Worm (Caenorhabditis elegans) whole organism, young adult: ENCODE results near the gene pfd-5.

ENCODE experiments used
- B0019.2 ChIP-seq: fragments of 200-800 bp; sonication (Bioruptor generic); conservative IDR thresholded peaks from 2 replicates; pipeline ENCODE4 v1.3.6; 2022; ENCODE audit warnings: missing genetic modification reagents, missing genetic modification characterization, missing compliant biosample characterization
- B0261.1 ChIP-seq: sonication (generic microtip); optimal IDR thresholded peaks from 2 replicates; lab custom pipeline; 2016; ENCODE audit warnings: mild to moderate bottlenecking, missing genetic modification characterization, moderate library complexity, missing compliant biosample characterization
- B0336.3 ChIP-seq: fragments of 200-800 bp; sonication (Bioruptor generic); IDR thresholded peaks from 2 replicates; pipeline ENCODE4 v1.3.6; 2022; ENCODE audit warnings: missing genetic modification characterization, missing compliant biosample characterization
- C17E4.6 ChIP-seq: fragments of 200-800 bp; sonication (Bioruptor generic); IDR thresholded peaks from 2 replicates; pipeline ENCODE4 v1.3.6; 2022; ENCODE audit warnings: missing genetic modification reagents, missing genetic modification characterization, missing compliant biosample characterization
- F22D6.2 ChIP-seq: sonication (generic microtip); optimal IDR thresholded peaks from 2 replicates; lab custom pipeline; 2016; ENCODE audit warnings: mild to moderate bottlenecking, missing genetic modification characterization, missing compliant biosample characterization
- F39B2.1 ChIP-seq: fragments of 200-800 bp; sonication (Bioruptor generic); IDR thresholded peaks from 2 replicates; pipeline ENCODE4 v1.3.6; 2022; ENCODE audit warnings: missing genetic modification reagents, missing genetic modification characterization, missing compliant biosample characterization
- F49E8.2 ChIP-seq: sonication (generic microtip); optimal IDR thresholded peaks from 3 replicates; lab custom pipeline; 2017; ENCODE audit warnings: missing genetic modification characterization, mild to moderate bottlenecking, missing compliant biosample characterization, antibody characterized with exemption, moderate library complexity; ENCODE audit not compliant: insufficient read depth
- F52B5.7 ChIP-seq: sonication (generic microtip); optimal IDR thresholded peaks from 2 replicates; lab custom pipeline; 2016; ENCODE audit warnings: mild to moderate bottlenecking, missing genetic modification characterization, missing compliant biosample characterization
- F55B11.4 ChIP-seq: sonication (generic microtip); optimal IDR thresholded peaks from 2 replicates; lab custom pipeline; 2016; ENCODE audit warnings: missing compliant biosample characterization, missing genetic modification characterization, borderline replicate concordance; ENCODE audit not compliant: insufficient read depth
- F57A8.1 ChIP-seq: fragments of 200-800 bp; sonication (Bioruptor generic); optimal IDR thresholded peaks from 2 replicates; lab custom pipeline; 2018; ENCODE audit warnings: mild to moderate bottlenecking, missing genetic modification characterization, moderate library complexity, missing compliant biosample characterization
- Y56A3A.18 ChIP-seq: fragments of 200-800 bp; sonication (Bioruptor generic); IDR thresholded peaks from 2 replicates; pipeline ENCODE4 v1.3.6; 2022; ENCODE audit warnings: missing genetic modification reagents, missing genetic modification characterization, missing compliant biosample characterization
- Y95B8A.8 ChIP-seq: fragments of 200-800 bp; sonication (Bioruptor generic); IDR thresholded peaks from 2 replicates; pipeline ENCODE4 v1.3.6; 2022; ENCODE audit warnings: missing genetic modification reagents, missing genetic modification characterization, missing compliant biosample characterization
- attf-3 ChIP-seq: fragments of 200-800 bp; sonication (Bioruptor generic); conservative IDR thresholded peaks from 2 replicates; pipeline ENCODE4 v1.3.6; 2022; ENCODE audit warnings: missing genetic modification reagents, missing genetic modification characterization, missing compliant biosample characterization
- attf-5 ChIP-seq: fragments of 200-800 bp; sonication (Bioruptor generic); optimal IDR thresholded peaks from 2 replicates; lab custom pipeline; 2018; ENCODE audit warnings: mild to moderate bottlenecking, missing genetic modification characterization, missing compliant biosample characterization
- dox-1 ChIP-seq: fragments of 200-800 bp; sonication (Bioruptor generic); IDR thresholded peaks from 2 replicates; pipeline ENCODE4 v1.3.6; 2022; ENCODE audit warnings: missing genetic modification reagents, missing genetic modification characterization, missing compliant biosample characterization
- hmg-1.2 ChIP-seq: fragments of 200-800 bp; sonication (Bioruptor generic); IDR thresholded peaks from 2 replicates; pipeline ENCODE4 v1.3.6; 2022; ENCODE audit warnings: missing genetic modification reagents, missing genetic modification characterization, missing compliant biosample characterization
- hsf-1 ChIP-seq: fragments of 200-800 bp; sonication (Bioruptor generic); IDR thresholded peaks from 2 replicates; pipeline ENCODE4 v1.3.6; 2022; ENCODE audit warnings: missing genetic modification reagents, missing genetic modification characterization, missing compliant biosample characterization
- lag-1 ChIP-seq: fragments of 200-800 bp; sonication (Bioruptor generic); IDR thresholded peaks from 2 replicates; pipeline ENCODE4 v1.3.6; 2022; ENCODE audit warnings: missing genetic modification reagents, missing genetic modification characterization, missing compliant biosample characterization
- lir-1 ChIP-seq: fragments of 200-800 bp; sonication (Bioruptor generic); conservative IDR thresholded peaks from 2 replicates; pipeline ENCODE4 v1.3.6; 2022; ENCODE audit warnings: missing genetic modification reagents, missing genetic modification characterization, missing compliant biosample characterization
- madf-3 ChIP-seq: fragments of 200-800 bp; sonication (Bioruptor generic); IDR thresholded peaks from 2 replicates; pipeline ENCODE4 v1.3.6; 2022; ENCODE audit warnings: missing genetic modification reagents, missing genetic modification characterization, missing compliant biosample characterization
- madf-6 ChIP-seq: fragments of 200-800 bp; sonication (Bioruptor generic); IDR thresholded peaks from 2 replicates; pipeline ENCODE4 v1.3.6; 2022; ENCODE audit warnings: missing genetic modification reagents, missing genetic modification characterization, missing compliant biosample characterization
- mxl-1 ChIP-seq: sonication (generic microtip); optimal IDR thresholded peaks from 2 replicates; lab custom pipeline; 2016; ENCODE audit warnings: missing genetic modification characterization, missing compliant biosample characterization
- nfya-1 ChIP-seq: sonication (generic microtip); optimal IDR thresholded peaks from 2 replicates; lab custom pipeline; 2017; ENCODE audit warnings: antibody characterized with exemption, missing compliant biosample characterization, missing genetic modification characterization, borderline replicate concordance; ENCODE audit not compliant: insufficient read depth
- nhr-120 ChIP-seq: fragments of 200-800 bp; sonication (Bioruptor generic); IDR thresholded peaks from 2 replicates; pipeline ENCODE4 v1.3.6; 2022; ENCODE audit warnings: missing genetic modification characterization, missing compliant biosample characterization
- nhr-179 ChIP-seq: sonication (generic microtip); optimal IDR thresholded peaks from 2 replicates; lab custom pipeline; 2016; ENCODE audit warnings: mild to moderate bottlenecking, missing genetic modification characterization, missing compliant biosample characterization
- rpc-1 ChIP-seq, 2 experiments: fragments of 150-350 bp in 1 of 2; sonication (generic microtip) in 1 of 2; optimal IDR thresholded peaks; 2 replicates each; lab custom pipeline; 2014 to 2018; ENCODE audit warnings: missing biosample characterization in 1 of 2, missing genetic modification characterization in 1 of 2, missing genetic modification reagents in 1 of 2, missing genotype in 1 of 2
- sdz-38 ChIP-seq: sonication (generic microtip); optimal IDR thresholded peaks from 2 replicates; lab custom pipeline; 2016; ENCODE audit warnings: missing genotype, missing genetic modification characterization, missing compliant biosample characterization
- snpc-1.1 ChIP-seq: sonication (generic microtip); optimal IDR thresholded peaks from 2 replicates; lab custom pipeline; 2017; ENCODE audit warnings: missing genetic modification characterization, mild to moderate bottlenecking, missing compliant biosample characterization, antibody characterized with exemption, moderate library complexity, missing genotype, missing genetic modification reagents; ENCODE audit not compliant: insufficient read depth
- somi-1 ChIP-seq: fragments of 200-800 bp; sonication (Bioruptor generic); optimal IDR thresholded peaks from 2 replicates; lab custom pipeline; 2018; ENCODE audit warnings: mild to moderate bottlenecking, missing genetic modification characterization, missing compliant biosample characterization
- tbp1 ChIP-seq: fragments of 200-800 bp; sonication (Bioruptor generic); optimal IDR thresholded peaks from 2 replicates; lab custom pipeline; 2018; ENCODE audit warnings: mild to moderate bottlenecking, missing genetic modification characterization, missing compliant biosample characterization
- tbx-9 ChIP-seq: sonication (generic microtip); optimal IDR thresholded peaks from 2 replicates; lab custom pipeline; 2016; ENCODE audit warnings: borderline replicate concordance, missing genetic modification characterization, inconsistent platforms, missing compliant biosample characterization
- unc-62 ChIP-seq: fragments of 150-350 bp; optimal IDR thresholded peaks from 2 replicates; lab custom pipeline; 2014; ENCODE audit warnings: missing biosample characterization, missing genetic modification reagents, missing genetic modification characterization
- zim-3 ChIP-seq: sonication (generic microtip); optimal IDR thresholded peaks from 2 replicates; lab custom pipeline; 2017; ENCODE audit warnings: mild to moderate bottlenecking, missing genetic modification characterization, moderate library complexity, missing compliant biosample characterization
- ztf-22 ChIP-seq: fragments of 200-800 bp; sonication (Bioruptor generic); optimal IDR thresholded peaks from 2 replicates; lab custom pipeline; 2018; ENCODE audit warnings: mild to moderate bottlenecking, missing genetic modification characterization, moderate library complexity, missing compliant biosample characterization
- ztf-6 ChIP-seq: fragments of 200-800 bp; sonication (Bioruptor generic); IDR thresholded peaks from 2 replicates; pipeline ENCODE4 v1.3.6; 2022; ENCODE audit warnings: missing genetic modification reagents, missing genetic modification characterization, missing compliant biosample characterization

pfd-5 gene

DNA sequence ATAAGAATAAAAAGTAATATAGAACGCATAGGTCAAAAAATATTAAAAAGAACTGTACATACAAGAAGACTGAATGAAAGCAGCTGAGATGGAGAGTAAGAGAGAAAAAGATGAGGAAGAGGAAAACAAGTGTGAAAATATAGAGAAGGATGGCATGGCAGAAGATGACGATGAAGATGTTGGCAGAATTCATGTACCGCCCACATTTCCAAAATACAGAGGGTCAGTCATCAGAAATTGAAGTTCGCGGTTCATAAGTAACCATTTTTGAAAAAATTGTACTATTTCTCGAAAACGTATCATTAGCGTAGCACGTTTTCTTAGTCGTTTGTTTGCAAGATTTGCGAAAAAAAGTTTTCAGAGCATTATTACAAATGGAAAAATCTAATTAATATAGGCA lies 49.1 kb upstream of the pfd-5 start, which contains the start of gene zmp-6:
TSS of gene zmp-6 (minus strand) at position 101 of the 400 bp plus-strand sequence.
- TF ChIP-seq F22D6.2 (no peak), nfya-1 (tag; lab: Kevin White, UChicago) (no peak), nhr-120 (GFP tag; lab: Robert Waterston, UW) (no peak), B0261.1 (no peak), tbx-9 (tag; lab: Kevin White, UChicago) (no peak), Y95B8A.8 (GFP tag; lab: Robert Waterston, UW) (no peak), F57A8.1 (GFP tag; lab: Kevin White, UChicago) (no peak), F49E8.2 (no peak), mxl-1 (tag; lab: Kevin White, UChicago) (no peak), B0019.2 (GFP tag; lab: Robert Waterston, UW) (no peak), lag-1 (GFP tag; lab: Robert Waterston, UW) (no peak), somi-1 (no peak), F39B2.1 (GFP tag; lab: Robert Waterston, UW) (no peak), madf-3 (no peak), B0336.3 (no peak), nhr-179 (tag; lab: Kevin White, UChicago) (no peak)

DNA sequence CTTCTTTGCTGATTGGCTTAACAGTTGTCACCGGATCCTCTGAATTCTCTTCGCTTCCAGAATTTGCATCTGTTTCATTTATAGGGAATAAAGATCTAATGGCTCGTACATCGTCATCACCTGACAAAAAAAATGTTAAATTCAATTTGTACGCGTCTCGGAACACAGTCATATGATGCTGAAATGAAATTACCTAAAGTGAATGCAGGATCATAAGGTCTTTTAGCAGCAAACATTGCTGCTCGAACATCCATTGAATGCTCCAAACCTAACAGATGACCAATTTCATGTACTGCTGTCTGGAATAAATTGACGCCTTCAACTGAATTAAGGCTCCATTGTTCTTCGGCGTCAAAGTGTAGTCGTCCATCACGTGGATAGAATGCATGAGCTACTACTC lies 47.7 kb upstream of the pfd-5 start:
- TF ChIP-seq F52B5.7: no peak

DNA sequence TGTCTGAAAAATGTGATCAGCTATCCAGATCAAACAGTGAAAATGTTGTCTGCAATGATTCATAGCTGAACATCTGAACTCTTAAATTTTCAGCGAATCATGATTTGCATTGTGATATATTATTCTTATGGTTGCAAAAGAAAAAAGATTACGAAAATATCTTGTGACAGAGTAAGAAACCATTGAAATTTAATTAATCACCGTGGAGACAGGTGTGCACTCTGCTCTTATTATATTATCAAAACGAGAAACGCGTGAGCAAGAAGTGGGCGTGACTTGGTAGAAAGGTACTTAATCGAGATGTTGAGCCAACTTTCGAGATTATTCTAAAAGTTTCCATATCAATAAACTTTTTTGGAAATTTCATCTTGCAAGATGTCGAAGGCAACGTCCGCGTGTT lies 44.3 kb upstream of the pfd-5 start, which contains the start of gene osm-10:
TSS of gene osm-10 (plus strand) at position 293 of the 400 bp plus-strand sequence.
- TF ChIP-seq tbp1 (no peak), dox-1 (GFP tag; lab: Robert Waterston, UW) (no peak), zim-3 (no peak), ztf-22 (no peak), attf-5 (no peak), B0261.1 (no peak), ztf-6 (GFP tag; lab: Robert Waterston, UW) (no peak), Y56A3A.18 (no peak), mxl-1 (tag; lab: Kevin White, UChicago) (no peak), unc-62 (GFP tag; lab: Kevin White, UChicago) (no peak), lag-1 (GFP tag; lab: Robert Waterston, UW) (no peak), sdz-38 (no peak), C17E4.6 (GFP tag; lab: Robert Waterston, UW) (no peak), rpc-1 (optimal IDR thresholded peaks at IDR 0.05; lab: Kevin White, UChicago) (no peak), rpc-1 (tag; optimal IDR thresholded peaks at IDR 0.05; lab: Kevin White, UChicago) (no peak), nhr-120 (GFP tag; lab: Robert Waterston, UW) (no peak), snpc-1.1 (no peak), madf-6 (GFP tag; lab: Robert Waterston, UW) (no peak)

DNA sequence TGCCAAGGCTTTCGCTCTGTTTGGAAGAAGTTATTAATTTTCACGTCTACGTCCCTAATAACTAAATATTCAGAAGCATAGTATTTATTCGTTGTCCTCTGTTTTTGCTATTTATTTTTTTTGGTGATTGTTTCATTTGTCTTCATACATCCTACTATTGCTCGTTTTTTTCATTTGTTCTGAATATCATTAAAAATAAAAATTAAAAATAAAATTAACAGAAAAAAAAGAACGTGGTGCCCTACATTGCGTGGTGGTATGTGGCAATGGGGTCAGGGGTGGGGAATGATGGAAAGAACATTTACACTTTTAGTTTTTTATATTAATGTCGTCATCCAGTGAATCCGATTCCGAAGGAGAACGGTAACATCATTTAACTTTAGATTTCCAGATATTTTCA lies 42.4 kb upstream of the pfd-5 start, which contains the start of gene ztf-31:
TSS of gene ztf-31 (plus strand) at position 301 of the 400 bp plus-strand sequence.
- no peak for TF ChIP-seq hmg-1.2
- TF ChIP-seq attf-3 (GFP tag; lab: Robert Waterston, UW): no peak
- no peak for TF ChIP-seq F55B11.4 (tag; lab: Kevin White, UChicago)
- no peak for TF ChIP-seq hsf-1 (GFP tag; lab: Robert Waterston, UW)
- TF ChIP-seq lir-1 (GFP tag; lab: Robert Waterston, UW): no peak
- TF ChIP-seq unc-62 (GFP tag; lab: Kevin White, UChicago): no peak
